Fruit fly (Drosophila melanogaster) Kc167 (cell line): Measurements from ENCODE around the gene Uba2.

ENCODE experiments used
- Myc ChIP-seq: fragments of >200 bp; optimal IDR thresholded peaks from 2 replicates; lab custom pipeline; 2017; ENCODE audit warnings: missing external identifiers
- Sin3A ChIP-seq: fragments of >200 bp; optimal IDR thresholded peaks from 2 replicates; lab custom pipeline; 2018; ENCODE audit warnings: missing external identifiers
- h ChIP-seq: fragments of >200 bp; optimal IDR thresholded peaks from 3 replicates; lab custom pipeline; 2018; ENCODE audit warnings: missing external identifiers
- insv ChIP-seq: fragments of >200 bp; optimal IDR thresholded peaks from 3 replicates; lab custom pipeline; 2018; ENCODE audit warnings: missing external identifiers
- psq ChIP-seq: fragments of >200 bp; optimal IDR thresholded peaks from 2 replicates; lab custom pipeline; 2017; ENCODE audit warnings: missing external identifiers
- ttk ChIP-seq: sonication (Bioruptor generic); optimal IDR thresholded peaks from 2 replicates; lab custom pipeline; 2017; ENCODE audit warnings: missing external identifiers

Gene Uba2

DNA sequence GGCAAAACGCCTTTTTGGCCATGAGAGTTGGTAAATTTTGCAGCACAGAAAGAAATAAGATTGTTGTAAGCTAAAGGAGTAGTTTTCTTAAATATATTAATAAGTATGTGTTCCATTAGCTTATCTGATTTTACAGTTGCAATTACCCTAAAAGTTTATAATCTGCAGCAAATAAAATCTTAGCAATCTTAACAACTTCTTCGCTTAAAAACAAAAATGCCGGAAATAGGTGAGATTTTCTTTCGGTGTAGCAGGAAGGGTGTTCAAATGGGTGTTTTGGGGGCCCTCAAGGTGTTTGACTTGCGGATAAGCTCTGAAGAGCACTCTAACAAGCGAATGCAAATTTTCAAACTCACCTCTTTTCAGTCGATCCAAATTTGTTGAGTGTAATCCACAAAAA is 23.2 kb upstream of the Uba2 start:
- no peak for TF ChIP-seq h (lab: Kevin White, UChicago)
- no peak for TF ChIP-seq psq
- TF ChIP-seq Sin3A (lab: Kevin White, UChicago) = no peak
- no peak for TF ChIP-seq Myc
- TF ChIP-seq ttk (lab: Kevin White, UChicago) = no peak
- no peak for TF ChIP-seq insv (lab: Kevin White, UChicago)

DNA sequence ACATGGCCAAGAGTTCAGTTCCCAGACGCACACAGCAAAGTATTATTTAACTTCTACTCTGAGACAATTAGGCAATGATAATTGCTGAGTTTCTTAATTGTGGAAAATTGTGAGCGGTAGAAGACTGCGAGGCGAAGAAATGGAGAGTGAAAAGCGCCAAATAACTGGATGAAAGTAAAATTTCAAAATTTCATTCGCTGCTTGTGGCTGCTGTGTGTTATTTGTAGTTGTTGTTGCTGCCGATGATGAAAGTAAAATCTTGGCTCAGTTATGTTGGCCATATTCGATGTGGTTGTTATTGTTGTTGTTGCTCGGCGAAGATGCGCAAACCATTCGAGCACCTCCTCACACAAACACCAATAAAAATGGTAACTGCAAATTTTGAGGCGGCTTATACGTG is 22.7 kb upstream of the Uba2 start:
- no peak for TF ChIP-seq h (lab: Kevin White, UChicago)
- TF ChIP-seq psq = no peak
- no peak for TF ChIP-seq insv (lab: Kevin White, UChicago)

DNA sequence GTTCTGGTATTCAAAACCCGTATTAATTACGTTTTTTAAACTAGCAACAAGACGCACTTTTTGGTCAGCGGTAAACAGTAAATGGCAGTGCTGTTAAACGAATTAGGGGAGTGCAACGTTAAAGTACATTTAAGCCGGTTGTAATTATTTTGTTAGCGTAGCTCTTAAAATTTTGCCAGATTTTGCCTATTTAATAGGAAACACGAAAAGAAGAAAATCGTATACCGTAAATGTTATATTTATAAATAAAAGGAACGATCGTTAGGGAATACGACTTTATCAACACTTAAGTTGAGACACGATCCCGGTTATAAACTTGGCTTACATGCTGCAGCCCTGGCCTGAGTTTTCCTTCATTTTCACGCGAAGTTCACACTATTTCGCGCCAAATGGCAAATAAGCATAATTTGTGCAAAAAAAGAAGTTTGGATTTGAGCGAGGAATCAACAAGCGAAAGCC is 9.9 kb upstream of the Uba2 start, which contains the start of the genes Setx and mus301:
Gene Setx (minus strand): TSS at position 51 of the 459 bp plus-strand sequence.
Gene mus301 (plus strand): TSS at position 361 of the 459 bp plus-strand sequence.
- TF ChIP-seq insv (lab: Kevin White, UChicago) (no peak), Sin3A (lab: Kevin White, UChicago) (no peak)

DNA sequence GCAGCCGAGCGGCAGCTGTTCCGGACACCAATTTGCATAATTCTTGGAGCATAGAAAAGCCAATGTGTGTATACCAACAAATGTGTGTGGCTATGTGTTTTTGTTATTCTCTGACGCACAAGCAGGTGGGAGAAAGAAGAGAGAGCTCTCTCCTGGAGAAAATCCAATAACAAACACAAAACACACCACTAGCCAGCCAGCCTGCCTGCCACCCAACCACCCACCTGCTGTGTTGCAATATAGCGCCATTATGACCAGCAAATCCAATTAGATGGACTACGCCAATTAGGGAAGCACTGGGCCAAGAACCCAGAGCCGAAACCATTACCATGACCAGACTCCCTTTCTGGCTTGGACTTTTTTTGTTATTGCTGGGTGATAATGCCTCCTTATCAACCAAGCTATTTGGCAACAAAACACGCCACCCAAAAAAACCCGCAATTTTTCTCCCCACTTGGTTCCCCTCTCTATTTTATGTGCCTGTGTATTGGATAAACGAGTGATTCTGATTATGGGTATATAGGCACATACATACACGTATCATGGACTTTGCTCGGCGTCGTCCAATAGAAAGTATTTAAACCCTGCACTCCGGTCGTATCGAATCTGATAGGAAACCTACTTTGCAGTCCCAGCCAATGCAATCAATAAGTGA is 905 bp upstream of the Uba2 start:
- TF ChIP-seq Sin3A (lab: Kevin White, UChicago) (no peak), h (lab: Kevin White, UChicago) (no peak), ttk (lab: Kevin White, UChicago) (no peak), Myc (no peak)

DNA sequence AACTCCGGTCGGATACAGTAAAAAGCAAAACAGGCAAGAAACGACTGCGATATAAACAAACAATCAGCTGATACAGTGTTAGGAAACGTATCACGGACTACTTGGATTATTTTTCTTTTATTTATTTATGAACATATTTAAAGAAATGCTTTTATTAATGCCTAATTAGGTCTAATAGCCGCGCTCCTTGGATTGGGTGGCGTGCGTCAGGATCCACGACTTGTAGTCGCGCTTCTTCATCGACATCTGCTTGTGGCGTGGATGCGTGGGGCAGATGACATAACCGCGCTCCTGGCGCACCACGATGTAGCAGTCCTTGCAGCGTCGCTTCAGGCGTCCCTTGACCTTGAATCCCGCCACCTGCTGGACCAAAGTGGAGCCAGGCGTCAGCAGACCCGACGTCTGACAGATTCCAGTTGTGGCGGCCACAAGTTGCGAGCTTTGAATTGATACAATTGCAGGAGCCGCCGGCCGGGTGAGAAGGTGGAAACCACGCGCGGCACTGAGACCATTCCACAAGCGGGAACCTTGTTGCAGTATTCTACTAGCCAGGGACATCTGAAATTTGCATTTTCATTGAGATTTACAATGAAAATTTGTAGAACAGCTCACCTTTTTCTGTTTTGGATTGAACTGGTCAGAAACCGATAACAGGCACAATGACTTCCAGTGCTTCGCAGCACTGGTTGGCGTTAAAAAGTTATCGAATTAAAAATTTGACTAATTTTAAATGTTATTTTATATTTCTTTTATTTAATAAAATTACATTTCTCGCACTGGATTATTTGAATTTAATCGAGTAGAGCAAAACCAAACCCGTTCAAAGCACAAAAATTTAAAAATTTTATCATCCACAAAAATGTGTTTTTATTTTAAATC is 2.9 kb downstream of the Uba2 start, which contains the start of the genes CG7550 and mRpL36:
Gene CG7550 (minus strand): TSS at position 51 of the 879 bp plus-strand sequence.
Gene mRpL36 (minus strand): TSS at position 652 of the 879 bp plus-strand sequence.
- no peak for TF ChIP-seq Sin3A (lab: Kevin White, UChicago)
- no peak for TF ChIP-seq h (lab: Kevin White, UChicago)
- no peak for TF ChIP-seq Myc
- no peak for TF ChIP-seq psq
- TF ChIP-seq insv (lab: Kevin White, UChicago) = no peak
- TF ChIP-seq ttk (lab: Kevin White, UChicago) = no peak

DNA sequence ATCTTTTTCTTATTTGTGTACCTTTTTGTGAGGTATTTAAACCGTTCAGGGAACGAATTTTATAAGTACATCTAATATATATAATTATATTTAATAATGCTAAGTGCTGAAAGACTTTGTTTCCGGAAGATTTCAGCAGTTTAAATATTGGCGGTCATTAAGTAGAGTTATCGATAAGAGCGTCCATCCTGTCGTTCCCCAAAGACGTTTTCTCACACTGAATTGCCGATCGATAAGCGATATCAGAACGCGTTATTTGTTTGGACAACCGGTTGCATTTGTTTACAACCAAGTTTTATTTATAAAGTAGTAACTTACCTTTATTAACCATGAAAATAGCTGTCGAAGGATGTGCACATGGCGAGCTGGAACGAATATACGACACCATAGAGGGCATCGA is 6.0 kb downstream of the Uba2 start, which contains the start of gene ldbr:
Gene ldbr (plus strand): TSS at position 238 of the 400 bp plus-strand sequence.
- TF ChIP-seq psq = no peak
- no peak for TF ChIP-seq h (lab: Kevin White, UChicago)
- TF ChIP-seq insv (lab: Kevin White, UChicago) = no peak
- no peak for TF ChIP-seq Myc
- no peak for TF ChIP-seq ttk (lab: Kevin White, UChicago)
- no peak for TF ChIP-seq Sin3A (lab: Kevin White, UChicago)

DNA sequence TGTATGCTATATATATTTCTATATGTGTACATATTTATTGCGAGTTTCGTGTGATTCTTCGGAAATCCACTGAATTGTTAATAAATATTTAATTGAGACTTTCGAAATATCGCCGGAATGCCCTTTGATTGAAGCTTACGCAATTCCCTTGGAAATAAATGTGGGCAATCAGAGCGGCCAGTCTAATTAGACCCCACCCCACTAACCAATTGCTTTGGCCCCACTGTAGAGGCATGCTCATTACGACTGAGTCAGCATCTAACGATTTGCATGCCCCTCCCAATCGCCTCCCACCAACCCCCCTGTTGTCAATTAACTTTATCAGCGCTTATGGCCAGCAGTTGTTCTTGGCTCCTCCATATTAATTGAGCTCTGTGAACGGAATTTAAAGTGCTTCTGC is 10.8 kb downstream of the Uba2 start:
- TF ChIP-seq Myc (no peak), psq (no peak), h (lab: Kevin White, UChicago) (no peak), ttk (lab: Kevin White, UChicago) (no peak), Sin3A (lab: Kevin White, UChicago) (no peak), insv (lab: Kevin White, UChicago) (no peak)

DNA sequence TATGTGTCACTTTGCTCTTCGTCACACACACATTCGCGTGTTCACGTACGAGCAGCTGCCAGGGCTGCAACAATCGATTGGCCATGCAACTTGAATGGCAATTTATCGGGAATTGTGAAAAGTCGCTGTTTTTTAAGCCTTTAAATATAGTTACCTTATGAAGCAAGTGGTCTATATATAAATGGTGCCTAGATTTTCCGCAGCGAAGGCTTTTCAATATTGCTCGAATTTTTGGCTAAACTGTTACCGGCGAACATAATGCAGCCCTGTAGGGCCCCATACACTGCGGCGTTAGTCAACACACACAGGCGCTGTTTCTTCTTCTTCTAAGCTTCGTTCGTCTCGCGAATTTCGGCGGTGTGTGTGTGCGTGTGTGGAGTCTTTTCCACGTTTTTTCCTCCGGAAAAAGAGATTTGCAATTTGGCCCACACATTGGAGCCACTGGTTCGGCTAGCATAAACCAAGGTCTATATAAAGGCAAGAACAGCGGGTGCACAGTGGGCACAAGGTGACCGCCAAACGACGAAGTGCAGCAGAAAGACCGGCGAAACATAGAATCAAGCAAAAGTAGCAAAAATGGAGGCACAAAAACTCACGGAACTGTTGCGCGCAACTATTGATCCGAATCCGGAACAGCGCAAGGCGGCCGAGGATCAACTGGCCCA is 11.6 kb downstream of the Uba2 start, which contains the start of the genes Arp3 and msk:
Gene Arp3 (minus strand): TSS at position 39 of the 665 bp plus-strand sequence.
Gene msk (plus strand): TSS at position 316 of the 665 bp plus-strand sequence.
- TF ChIP-seq ttk (lab: Kevin White, UChicago) (no peak), Sin3A (lab: Kevin White, UChicago) (no peak), psq (no peak), h (lab: Kevin White, UChicago) (no peak), insv (lab: Kevin White, UChicago) (no peak), Myc (no peak)

DNA sequence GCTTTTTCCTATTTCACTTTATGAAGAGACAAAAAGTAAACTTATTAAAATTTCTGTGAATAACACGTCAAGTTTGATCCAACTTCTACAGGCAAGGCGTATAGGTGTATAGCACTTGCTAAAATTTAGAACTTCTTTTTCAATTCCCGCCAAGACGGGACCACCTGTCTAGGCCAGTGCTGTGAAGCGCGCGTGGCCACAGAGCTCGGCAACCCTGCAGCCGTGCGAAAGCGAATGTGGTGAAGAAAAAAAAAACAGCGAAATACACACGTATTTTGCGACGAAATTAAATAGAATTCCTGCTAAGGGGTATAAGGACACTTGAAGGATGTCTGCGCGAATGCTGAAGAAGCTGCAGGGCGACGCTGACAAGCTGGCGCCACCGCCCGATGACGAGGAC is 17.4 kb downstream of the Uba2 start, which contains the start of gene Nulp1:
Gene Nulp1 (plus strand): TSS at position 198 of the 400 bp plus-strand sequence.
- TF ChIP-seq ttk (lab: Kevin White, UChicago) = no peak
- TF ChIP-seq insv (lab: Kevin White, UChicago) = no peak
- no peak for TF ChIP-seq h (lab: Kevin White, UChicago)
- no peak for TF ChIP-seq Sin3A (lab: Kevin White, UChicago)

DNA sequence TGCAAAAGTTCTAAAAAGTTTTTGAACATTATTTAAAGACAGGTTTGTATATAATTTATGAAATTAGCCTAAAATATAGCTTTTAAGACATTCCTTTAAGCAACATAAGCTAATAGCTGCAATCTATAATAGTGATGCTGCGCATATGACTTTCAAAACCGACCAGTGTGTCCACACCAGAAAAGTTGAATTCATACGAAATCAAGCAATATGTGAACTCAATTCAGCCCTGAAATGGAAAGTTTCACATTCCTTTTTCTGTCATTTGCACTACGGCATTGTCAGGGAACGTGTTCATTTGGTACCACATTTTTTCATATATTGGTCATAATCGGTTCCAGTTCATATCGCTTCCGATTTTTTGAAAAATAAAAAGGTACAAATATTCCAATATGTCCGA is 18.7 kb downstream of the Uba2 start, which contains the start of gene fan:
Gene fan (plus strand): TSS at position 247 of the 400 bp plus-strand sequence.
- TF ChIP-seq psq (no peak), insv (lab: Kevin White, UChicago) (no peak), Sin3A (lab: Kevin White, UChicago) (no peak), ttk (lab: Kevin White, UChicago) (no peak), Myc (no peak), h (lab: Kevin White, UChicago) (no peak)

DNA sequence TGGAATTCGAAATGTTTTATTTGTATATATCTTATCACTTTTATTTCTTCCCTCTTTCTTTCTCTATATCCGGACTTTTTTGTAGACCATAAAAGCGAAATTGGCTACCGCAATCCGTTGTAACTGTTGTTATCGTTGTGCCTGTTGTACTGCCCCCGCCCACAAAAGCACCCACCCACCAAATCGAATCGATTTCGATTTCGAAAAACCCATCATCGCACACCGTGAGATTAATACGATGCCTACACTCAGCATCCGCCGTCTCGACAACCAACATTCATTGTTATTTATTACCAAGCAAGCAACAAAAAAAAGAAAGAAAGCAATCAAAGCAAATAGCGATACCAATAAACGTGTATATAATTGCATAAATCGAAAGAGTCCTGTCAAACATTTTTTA is 19.4 kb downstream of the Uba2 start:
- TF ChIP-seq ttk (lab: Kevin White, UChicago) (no peak), h (lab: Kevin White, UChicago) (no peak), Myc (no peak), Sin3A (lab: Kevin White, UChicago) (no peak), psq (no peak), insv (lab: Kevin White, UChicago) (no peak)
